Fruit fly (Drosophila melanogaster) whole organism, prepupa: ENCODE data around the gene CG8927.
A peak's percentile ranks its signal among the peaks of the same experiment; 100 is the strongest.

Source experiments
- Blimp-1 ChIP-seq: fragments of 200-800 bp; sonication (Bioruptor generic); optimal IDR thresholded peaks from 3 replicates; lab custom pipeline; 2017; ENCODE audit warnings: missing biosample characterization, missing genetic modification characterization, mild to moderate bottlenecking, moderate library complexity, missing genetic modification reagents
- CG10631 ChIP-seq: fragments of 200-800 bp; sonication (Bioruptor generic); optimal IDR thresholded peaks from 2 replicates; lab custom pipeline; 2016; ENCODE audit warnings: missing biosample characterization, missing genetic modification characterization
- CG11294 ChIP-seq: fragments of 200-800 bp; sonication (Bioruptor generic); IDR thresholded peaks from 2 replicates; pipeline ENCODE4 v1.3.6; 2022; ENCODE audit warnings: missing biosample characterization, missing genetic modification characterization
- CG15336 ChIP-seq: fragments of 200-800 bp; sonication (Bioruptor generic); IDR thresholded peaks from 2 replicates; pipeline ENCODE4 v1.3.6; 2022; ENCODE audit warnings: missing biosample characterization, missing genetic modification characterization
- CG1621 ChIP-seq: fragments of 200-800 bp; sonication (Bioruptor generic); optimal IDR thresholded peaks from 3 replicates; lab custom pipeline; 2018; ENCODE audit warnings: missing biosample characterization, mild to moderate bottlenecking, missing genetic modification characterization
- CG16779 ChIP-seq: fragments of 200-800 bp; sonication (Bioruptor generic); optimal IDR thresholded peaks from 3 replicates; lab custom pipeline; 2017; ENCODE audit warnings: missing biosample characterization, mild to moderate bottlenecking, missing genetic modification characterization
- CG32006 ChIP-seq: fragments of 200-800 bp; sonication (Bioruptor generic); optimal IDR thresholded peaks from 3 replicates; lab custom pipeline; 2017; ENCODE audit warnings: missing biosample characterization, mild to moderate bottlenecking, missing genetic modification characterization
- CG6163 ChIP-seq: fragments of 200-800 bp; sonication (Bioruptor generic); IDR thresholded peaks from 3 replicates; pipeline ENCODE4 v1.3.6; 2022; ENCODE audit warnings: missing biosample characterization, missing genetic modification characterization
- CG6276 ChIP-seq: fragments of 200-800 bp; sonication (Bioruptor generic); optimal IDR thresholded peaks from 2 replicates; lab custom pipeline; 2017; ENCODE audit warnings: missing biosample characterization, mild to moderate bottlenecking, missing genetic modification characterization
- CG6792 ChIP-seq: fragments of 200-800 bp; sonication (Bioruptor generic); optimal IDR thresholded peaks from 3 replicates; lab custom pipeline; 2016; ENCODE audit warnings: missing biosample characterization, missing genetic modification characterization
- CG8119 ChIP-seq: fragments of 200-800 bp; sonication (Bioruptor generic); IDR thresholded peaks from 3 replicates; pipeline ENCODE4 v1.3.6; 2022; ENCODE audit warnings: missing biosample characterization, missing genetic modification characterization
- CG9139 ChIP-seq: fragments of 200-800 bp; sonication (Bioruptor generic); optimal IDR thresholded peaks from 3 replicates; lab custom pipeline; 2017; ENCODE audit warnings: missing biosample characterization, mild to moderate bottlenecking, missing genetic modification characterization
- Eip75B ChIP-seq: fragments of 200-800 bp; sonication (Bioruptor generic); optimal IDR thresholded peaks from 3 replicates; lab custom pipeline; 2016; ENCODE audit warnings: missing biosample characterization, missing genetic modification characterization
- Eip78C ChIP-seq: fragments of 200-800 bp; sonication (Bioruptor generic); peaks from one replicate; lab custom pipeline; 2016; ENCODE audit warnings: missing biosample characterization, missing genetic modification characterization
- Eip93F ChIP-seq: fragments of 200-800 bp; sonication (Bioruptor generic); optimal IDR thresholded peaks from 2 replicates; lab custom pipeline; 2016; ENCODE audit warnings: missing biosample characterization, mild to moderate bottlenecking, missing genetic modification characterization
- Ets21C ChIP-seq: fragments of 200-800 bp; sonication (Bioruptor generic); optimal IDR thresholded peaks from 3 replicates; lab custom pipeline; 2016; ENCODE audit warnings: missing biosample characterization, missing genetic modification characterization
- Gug ChIP-seq: fragments of 200-800 bp; sonication (Bioruptor generic); IDR thresholded peaks from 2 replicates; pipeline ENCODE4 v1.3.6; 2022; ENCODE audit warnings: missing biosample characterization, missing genetic modification characterization
- Hr38 ChIP-seq: sonication (Bioruptor generic); optimal IDR thresholded peaks from 2 replicates; lab custom pipeline; 2016; ENCODE audit warnings: missing biosample characterization, missing genetic modification characterization
- Hr39 ChIP-seq: fragments of 200-800 bp; sonication (Bioruptor generic); optimal IDR thresholded peaks from 2 replicates; lab custom pipeline; 2016; ENCODE audit warnings: missing biosample characterization, missing genetic modification characterization
- Hr4 ChIP-seq: fragments of 200-800 bp; sonication (Bioruptor generic); optimal IDR thresholded peaks from 3 replicates; lab custom pipeline; 2016; ENCODE audit warnings: missing biosample characterization, missing genetic modification characterization
- Lpt ChIP-seq: fragments of 200-800 bp; sonication (Bioruptor generic); optimal IDR thresholded peaks from 3 replicates; lab custom pipeline; 2016; ENCODE audit warnings: missing biosample characterization, missing genetic modification characterization
- Smox ChIP-seq: fragments of 200-800 bp; sonication (Bioruptor generic); optimal IDR thresholded peaks from 3 replicates; lab custom pipeline; 2016; ENCODE audit warnings: missing biosample characterization, missing genetic modification characterization
- Sox14 ChIP-seq: fragments of 200-800 bp; sonication (Bioruptor generic); optimal IDR thresholded peaks from 3 replicates; lab custom pipeline; 2016; ENCODE audit warnings: missing biosample characterization, missing genetic modification characterization
- Sox15 ChIP-seq: fragments of 200-800 bp; sonication (Bioruptor generic); optimal IDR thresholded peaks from 3 replicates; lab custom pipeline; 2016; ENCODE audit warnings: missing biosample characterization, missing genetic modification characterization
- achi ChIP-seq: fragments of 200-800 bp; sonication (Bioruptor generic); optimal IDR thresholded peaks from 3 replicates; lab custom pipeline; 2016; ENCODE audit warnings: missing biosample characterization, missing genetic modification characterization
- cyc ChIP-seq: fragments of 200-800 bp; sonication (Bioruptor generic); optimal IDR thresholded peaks from 3 replicates; lab custom pipeline; 2016; ENCODE audit warnings: missing biosample characterization, missing genetic modification characterization
- dac ChIP-seq: fragments of 200-800 bp; sonication (Bioruptor generic); optimal IDR thresholded peaks from 2 replicates; lab custom pipeline; 2017; ENCODE audit warnings: missing biosample characterization, mild to moderate bottlenecking, missing genetic modification characterization
- eg ChIP-seq: fragments of 200-800 bp; sonication (Bioruptor generic); IDR thresholded peaks from 3 replicates; pipeline ENCODE4 v1.3.6; 2022; ENCODE audit warnings: missing biosample characterization, missing genetic modification characterization
- esn ChIP-seq: fragments of 200-800 bp; sonication (Bioruptor generic); optimal IDR thresholded peaks from 2 replicates; lab custom pipeline; 2016; ENCODE audit warnings: missing biosample characterization, mild to moderate bottlenecking, missing genetic modification characterization, moderate library complexity
- fd59A ChIP-seq: fragments of 200-800 bp; sonication (Bioruptor generic); optimal IDR thresholded peaks from 2 replicates; lab custom pipeline; 2017; ENCODE audit warnings: missing biosample characterization, mild to moderate bottlenecking, missing genetic modification characterization, missing genetic modification reagents
- fd85E ChIP-seq: fragments of 200-800 bp; sonication (Bioruptor generic); optimal IDR thresholded peaks from 3 replicates; lab custom pipeline; 2016; ENCODE audit warnings: missing biosample characterization, missing genetic modification characterization
- fkh ChIP-seq: fragments of 200-800 bp; sonication (Bioruptor generic); optimal IDR thresholded peaks from 3 replicates; lab custom pipeline; 2017; ENCODE audit warnings: missing biosample characterization, mild to moderate bottlenecking, missing genetic modification characterization, moderate library complexity
- salr ChIP-seq, 2 experiments: fragments of 200-800 bp; sonication (Bioruptor generic); optimal IDR thresholded peaks; 3 replicates each; lab custom pipeline; 2016 to 2018; ENCODE audit warnings: missing biosample characterization in 2 of 2, missing genetic modification characterization in 2 of 2, mild to moderate bottlenecking in 1 of 2
- spab ChIP-seq: fragments of 200-800 bp; sonication (Bioruptor generic); optimal IDR thresholded peaks from 2 replicates; lab custom pipeline; 2017; ENCODE audit warnings: missing biosample characterization, mild to moderate bottlenecking, missing genetic modification characterization, missing genetic modification reagents
- svp ChIP-seq: fragments of 200-800 bp; sonication (Bioruptor generic); peaks from one replicate; lab custom pipeline; 2016; ENCODE audit warnings: missing biosample characterization, missing genetic modification characterization
- topi ChIP-seq: fragments of 200-800 bp; sonication (Bioruptor generic); optimal IDR thresholded peaks from 3 replicates; lab custom pipeline; 2016; ENCODE audit warnings: missing biosample characterization, missing genetic modification characterization
- vri ChIP-seq: fragments of 200-800 bp; sonication (Bioruptor generic); optimal IDR thresholded peaks from 3 replicates; lab custom pipeline; 2016; ENCODE audit warnings: missing biosample characterization, mild to moderate bottlenecking, missing genetic modification characterization

Gene CG8927

DNA sequence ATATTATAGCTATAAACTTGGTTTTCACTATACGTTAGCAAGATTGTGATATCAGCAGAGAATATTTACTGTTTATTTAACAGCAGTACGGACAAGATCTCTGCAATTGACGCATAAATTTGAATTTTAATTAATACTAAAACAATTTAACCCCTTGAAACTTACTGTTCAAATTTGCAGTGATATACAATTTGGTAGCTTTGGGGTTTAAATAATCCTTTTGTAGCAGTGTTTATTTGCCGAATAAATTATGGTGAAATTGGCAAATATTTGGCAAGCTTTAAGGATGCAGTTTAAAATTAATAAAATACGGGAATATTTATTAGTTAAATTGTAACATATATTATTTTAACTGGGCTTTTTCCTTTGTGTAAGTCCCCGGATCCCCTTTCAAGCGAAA lies 36.5 kb downstream of the CG8927 start (continued):
- TF ChIP-seq Hr39 (GFP tag; lab: Kevin White, UChicago) (peak; percentile 21), Hr38 (GFP tag; lab: Kevin White, UChicago) (no peak), CG6276 (GFP tag; lab: Kevin White, UChicago) (peak; percentile 2), CG32006 (GFP tag; lab: Kevin White, UChicago) (peak; percentile 65), svp (GFP tag; lab: Kevin White, UChicago) (peak; percentile 75), Blimp-1 (GFP tag; lab: Kevin White, UChicago) (no peak), esn (GFP tag; lab: Kevin White, UChicago) (peak; percentile 46), cyc (GFP tag; lab: Kevin White, UChicago) (peak; percentile 10)

DNA sequence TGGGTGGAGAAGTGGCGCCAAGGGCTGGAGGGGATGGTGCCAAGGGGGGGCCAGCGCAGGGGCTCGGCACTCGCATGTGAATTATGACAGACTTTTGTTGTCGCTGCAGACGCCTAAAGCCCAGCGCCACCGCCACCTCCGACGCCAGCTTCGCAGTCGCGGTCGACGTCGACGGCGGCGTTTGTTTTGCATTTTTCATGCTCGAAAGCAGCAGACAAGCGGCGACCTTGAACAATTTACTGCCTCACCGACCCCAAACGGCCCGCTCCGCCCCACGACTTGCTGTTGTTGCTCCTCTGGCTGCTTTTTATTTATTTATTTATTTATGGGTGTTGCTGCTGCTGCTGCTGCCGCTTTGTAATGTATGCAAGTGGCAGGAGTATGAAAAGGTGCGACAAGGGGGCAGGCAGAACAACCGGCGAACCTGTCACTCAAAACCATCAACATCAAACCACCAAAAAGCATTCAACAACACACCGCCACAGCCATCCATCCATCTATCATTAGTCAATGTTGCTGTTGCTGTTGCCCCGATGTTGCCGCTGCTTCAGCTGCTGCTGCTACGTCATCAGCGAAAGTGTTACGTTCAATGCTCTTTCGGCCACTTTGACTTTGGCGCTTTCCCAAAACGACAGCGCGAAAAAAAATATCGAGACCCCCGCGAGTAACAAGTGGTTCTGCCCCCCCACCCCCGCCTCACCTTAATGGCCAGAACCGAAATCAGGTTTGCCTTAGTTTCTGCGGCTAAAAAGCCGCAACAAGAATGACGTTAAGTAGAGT lies 37.6 kb downstream of the CG8927 start:
- TF ChIP-seq Hr39 (GFP tag; lab: Kevin White, UChicago) = no peak
- TF ChIP-seq CG11294 (GFP tag; lab: Robert Waterston, UW) = no peak
- no peak for TF ChIP-seq fkh
- TF ChIP-seq CG9139 (GFP tag; lab: Kevin White, UChicago) = no peak
- TF ChIP-seq spab (GFP tag; lab: Kevin White, UChicago) = no peak
- TF ChIP-seq CG1621 (tag; lab: Kevin White, UChicago) = no peak
- TF ChIP-seq Eip78C = peak; percentile 17
- no peak for TF ChIP-seq vri (GFP tag; lab: Kevin White, UChicago)
- peak; percentile 89 for TF ChIP-seq Blimp-1 (GFP tag; lab: Kevin White, UChicago)
- TF ChIP-seq CG8119 (GFP tag; lab: Robert Waterston, UW) = no peak
- TF ChIP-seq salr (GFP tag; optimal IDR thresholded peaks at IDR 0.05; lab: Kevin White, UChicago) = peak; percentile 5 to 7
- TF ChIP-seq Eip75B (GFP tag; lab: Kevin White, UChicago) = no peak
- TF ChIP-seq topi (GFP tag; lab: Kevin White, UChicago) = no peak
- TF ChIP-seq Ets21C (GFP tag; lab: Kevin White, UChicago) = no peak
- TF ChIP-seq Smox (GFP tag; lab: Kevin White, UChicago) = no peak
- no peak for TF ChIP-seq CG10631
- 0 out of 3 replicates have a peak, but pooled peaks have one; percentile 10 for TF ChIP-seq eg (GFP tag; lab: Robert Waterston, UW)
- no peak for TF ChIP-seq Gug (GFP tag; lab: Robert Waterston, UW)

DNA sequence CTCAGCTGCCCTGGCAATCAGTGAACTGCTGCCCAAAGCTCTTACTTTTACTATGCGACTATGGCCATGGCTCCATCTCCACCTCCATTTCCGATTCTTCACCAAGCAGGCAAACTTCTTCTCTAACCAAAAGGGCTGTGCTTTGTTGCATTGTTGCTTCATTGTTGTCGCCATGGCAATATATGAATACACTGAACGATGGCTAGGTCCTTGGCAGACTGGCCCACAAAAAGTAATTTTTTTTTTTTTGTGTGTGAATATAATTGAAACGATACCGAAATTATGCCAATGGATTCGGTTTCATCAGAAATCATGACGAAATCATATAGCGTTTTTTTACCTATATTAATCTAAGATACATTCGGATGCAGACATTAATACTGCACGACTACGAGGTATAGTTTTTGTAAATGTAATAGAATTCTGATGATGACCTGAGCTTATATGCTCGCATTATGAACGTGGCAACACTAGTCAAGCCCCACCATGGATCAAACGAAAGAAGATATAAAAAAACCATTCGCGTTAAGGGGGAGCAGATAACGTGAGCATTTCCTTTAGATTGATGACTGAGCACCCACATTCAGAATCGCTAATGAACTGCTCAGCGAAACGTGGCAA lies 39.3 kb downstream of the CG8927 start:
- TF ChIP-seq CG15336 (GFP tag; lab: Robert Waterston, UW) = peak; percentile 8; the same call in 1 of the 2 replicates
- TF ChIP-seq svp (GFP tag; lab: Kevin White, UChicago) = peak; percentile 67
- TF ChIP-seq Eip78C = peak; percentile 67
- TF ChIP-seq CG32006 (GFP tag; lab: Kevin White, UChicago) = peak; percentile 29
- no peak for TF ChIP-seq fd85E (GFP tag; lab: Kevin White, UChicago)

DNA sequence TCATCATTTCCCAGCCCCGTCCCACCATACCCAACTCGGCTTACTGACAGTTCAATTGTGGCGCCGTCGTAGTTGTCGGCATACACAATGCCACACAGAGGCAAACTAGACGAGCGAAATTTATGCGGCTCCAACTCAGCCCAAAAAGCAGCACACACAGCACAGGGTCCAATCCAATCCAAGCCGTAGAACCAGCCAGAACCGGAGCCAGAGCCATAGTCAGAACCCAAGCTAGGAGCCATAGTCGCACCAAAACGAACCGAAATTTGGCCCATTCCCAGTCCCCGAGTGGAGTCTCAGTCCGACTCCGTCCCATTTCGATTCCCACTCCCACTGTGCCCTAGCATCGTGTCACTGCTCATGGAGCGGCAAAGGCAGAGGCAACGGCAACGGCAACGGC lies 40.0 kb downstream of the CG8927 start:
- TF ChIP-seq salr (GFP tag; optimal IDR thresholded peaks at IDR 0.05; lab: Kevin White, UChicago) (no peak), CG6163 (GFP tag; lab: Robert Waterston, UW) (no peak), Hr4 (no peak), achi (GFP tag; lab: Kevin White, UChicago) (no peak)

DNA sequence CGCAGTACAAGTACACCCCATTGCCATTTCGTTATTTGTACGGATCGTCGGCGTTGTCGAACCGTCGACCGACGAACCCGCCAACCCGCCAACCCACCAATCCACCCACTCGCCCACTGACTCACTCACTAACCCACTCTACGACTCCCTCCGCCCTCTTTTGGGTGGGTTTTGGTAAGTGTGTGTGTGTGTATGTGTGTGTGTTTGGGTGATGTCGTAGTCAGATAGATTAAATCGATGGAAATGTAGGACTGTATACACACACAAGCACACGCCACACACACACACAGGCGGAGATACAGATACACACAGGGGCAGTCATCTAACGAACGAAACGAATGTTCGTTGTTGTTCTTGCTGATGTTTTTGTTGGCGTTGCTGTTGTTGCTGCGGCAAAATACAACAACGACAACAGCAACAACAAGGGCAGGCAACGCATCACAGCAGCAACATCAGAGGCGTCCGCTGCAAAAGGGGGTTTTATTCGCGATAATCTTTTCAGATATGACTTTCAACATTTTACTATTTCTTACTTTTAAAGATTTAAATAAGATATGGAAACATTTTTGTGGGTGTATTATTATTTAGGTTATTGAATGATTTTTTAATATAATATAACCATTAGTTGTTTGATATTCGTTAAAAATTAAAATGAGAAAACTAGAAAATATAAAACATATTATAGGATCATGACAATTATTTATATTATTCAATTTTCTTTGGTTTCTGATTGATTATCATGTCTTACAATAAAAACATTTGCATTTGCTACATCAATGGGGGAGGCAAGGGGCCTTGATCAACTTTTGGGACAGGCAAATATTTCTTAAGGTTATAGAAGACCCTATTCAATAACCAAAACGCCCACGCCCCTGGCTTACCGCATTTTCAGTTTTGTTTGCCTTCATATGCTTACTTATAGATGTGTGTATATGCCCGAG lies 40.8 kb downstream of the CG8927 start:
- TF ChIP-seq Eip75B (GFP tag; lab: Kevin White, UChicago) = peak; percentile 63
- peak; percentile 72; the same call in 2 of the 3 replicates for TF ChIP-seq eg (GFP tag; lab: Robert Waterston, UW)
- peak; percentile 54 for TF ChIP-seq CG9139 (GFP tag; lab: Kevin White, UChicago)
- peak; percentile 81 for TF ChIP-seq Sox15 (GFP tag; lab: Kevin White, UChicago)
- TF ChIP-seq Sox14 (GFP tag; lab: Kevin White, UChicago) = peak; percentile 66
- peak; percentile 51 for TF ChIP-seq Eip93F (GFP tag; lab: Kevin White, UChicago)
- peak; percentile 80 for TF ChIP-seq Lpt
- peak; percentile 76 for TF ChIP-seq fd59A (GFP tag; lab: Kevin White, UChicago)
- peak; percentile 90 for TF ChIP-seq CG10631
- peak; percentile 89 for TF ChIP-seq dac (GFP tag; lab: Kevin White, UChicago)
- TF ChIP-seq CG11294 (GFP tag; lab: Robert Waterston, UW) = peak; percentile 59
- TF ChIP-seq salr (GFP tag; optimal IDR thresholded peaks at IDR 0.05; lab: Kevin White, UChicago) = peak in 1 of 2 experiments; percentile 99
- TF ChIP-seq CG6792 (GFP tag; lab: Kevin White, UChicago) = peak; percentile 82
- peak; percentile 85 for TF ChIP-seq esn (GFP tag; lab: Kevin White, UChicago)
- no peak for TF ChIP-seq CG1621 (tag; lab: Kevin White, UChicago)
- peak; percentile 62 for TF ChIP-seq fkh
- peak; percentile 88 for TF ChIP-seq CG16779 (tag; lab: Kevin White, UChicago)
- TF ChIP-seq cyc (GFP tag; lab: Kevin White, UChicago) = peak; percentile 43
